Worm (Caenorhabditis elegans): ENCODE measurements around the gene F12F6.7.

- no peak for TF ChIP-seq pqm-1 (tag; optimal IDR thresholded peaks at IDR 0.05)
- TF ChIP-seq K02D7.2 (tag; optimal IDR thresholded peaks at IDR 0.05) = no peak
- peak; percentile 5 for TF ChIP-seq unc-55 (GFP tag; optimal IDR thresholded peaks at IDR 0.05)
- TF ChIP-seq zip-5 (tag; optimal IDR thresholded peaks at IDR 0.05) = no peak
- no peak for TF ChIP-seq syd-9 (tag; optimal IDR thresholded peaks at IDR 0.05)
- no peak for TF ChIP-seq ama-1 (optimal IDR thresholded peaks at IDR 0.05)
- TF ChIP-seq tbx-7 (tag; optimal IDR thresholded peaks at IDR 0.05) = no peak
- no peak for TF ChIP-seq fkh-10 (GFP tag; optimal IDR thresholded peaks at IDR 0.05)
Measured at ce11 chrIV:11524241-11524692, 37.4 kb downstream of the F12F6.7 start, which contains the start of gene mep-1.
